Worm (Caenorhabditis elegans) whole organism, early embryonic: Measurements from ENCODE around the gene F46B3.9.

Experiments used
- B0310.2 ChIP-seq: sonication (generic microtip); optimal IDR thresholded peaks from 2 replicates; lab custom pipeline; 2016; ENCODE audit warnings: mild to moderate bottlenecking, missing genetic modification characterization, missing compliant biosample characterization
- ama-1 ChIP-seq: fragments of 150-350 bp; optimal IDR thresholded peaks from 2 replicates; lab custom pipeline; 2014
- ceh-13 ChIP-seq: fragments of 200-800 bp; sonication (Bioruptor generic); optimal IDR thresholded peaks from 2 replicates; lab custom pipeline; 2018; ENCODE audit warnings: mild to moderate bottlenecking, missing genetic modification characterization, missing compliant biosample characterization
- ceh-36 ChIP-seq: sonication (generic microtip); optimal IDR thresholded peaks from 2 replicates; lab custom pipeline; 2016; ENCODE audit warnings: missing genetic modification characterization, inconsistent platforms, missing compliant biosample characterization
- hmbx-1 ChIP-seq: sonication (generic microtip); optimal IDR thresholded peaks from 2 replicates; lab custom pipeline; 2016; ENCODE audit warnings: mild to moderate bottlenecking, missing genetic modification characterization, missing compliant biosample characterization
- hmg-4 ChIP-seq: fragments of 200-800 bp; sonication (Bioruptor generic); optimal IDR thresholded peaks from 2 replicates; lab custom pipeline; 2018; ENCODE audit warnings: mild to moderate bottlenecking, missing genetic modification characterization, missing compliant biosample characterization
- hnd-1 ChIP-seq: sonication (generic microtip); optimal IDR thresholded peaks from 2 replicates; lab custom pipeline; 2016; ENCODE audit warnings: missing genetic modification characterization, missing compliant biosample characterization
- pes-1 ChIP-seq: fragments of 200-800 bp; sonication (Bioruptor generic); IDR thresholded peaks from 2 replicates; pipeline ENCODE4 v1.3.6; 2022; ENCODE audit warnings: missing genetic modification reagents, missing genetic modification characterization, missing compliant biosample characterization
- scrt-1 ChIP-seq: fragments of 200-800 bp; sonication (Bioruptor generic); IDR thresholded peaks from 2 replicates; pipeline ENCODE4 v1.3.6; 2022; ENCODE audit warnings: missing genetic modification characterization, missing compliant biosample characterization
- sea-1 ChIP-seq: fragments of 200-800 bp; sonication (Bioruptor generic); conservative IDR thresholded peaks from 2 replicates; pipeline ENCODE4 v1.3.6; 2022; ENCODE audit warnings: missing genetic modification characterization, missing compliant biosample characterization
- tra-4 ChIP-seq: sonication (generic microtip); optimal IDR thresholded peaks from 2 replicates; lab custom pipeline; 2017; ENCODE audit warnings: missing genetic modification characterization, missing compliant biosample characterization

DNA sequence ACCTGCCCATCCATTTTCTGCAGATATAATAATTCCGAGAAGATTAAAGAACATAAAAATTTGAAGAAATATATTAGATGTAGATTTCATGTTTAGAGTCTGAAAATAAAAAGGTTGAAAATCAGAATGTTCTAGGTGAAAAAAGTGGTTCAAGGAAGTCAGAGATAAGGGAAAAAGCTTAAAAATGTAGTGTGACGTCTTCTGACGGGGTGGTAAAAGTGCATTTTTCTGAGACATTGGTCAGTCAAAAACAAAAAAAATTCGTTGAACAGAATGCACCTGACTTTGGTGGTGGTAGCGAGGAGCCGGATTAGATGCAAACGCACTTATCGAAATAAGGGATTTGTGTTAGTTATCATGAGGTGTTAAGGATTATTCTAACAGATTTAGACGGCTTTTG lies 19.3 kb downstream of the F46B3.9 start, which contains the start of gene F46B3.23:
- TF ChIP-seq ama-1: no peak
- no peak for TF ChIP-seq tra-4
- no peak for TF ChIP-seq scrt-1 (GFP tag; lab: Robert Waterston, UW)
- no peak for TF ChIP-seq ceh-13
- no peak for TF ChIP-seq sea-1 (GFP tag; lab: Robert Waterston, UW)
- no peak for TF ChIP-seq hmbx-1 (tag; lab: Kevin White, UChicago)
- TF ChIP-seq B0310.2 (tag; lab: Kevin White, UChicago): no peak
- no peak for TF ChIP-seq ceh-36 (tag; lab: Kevin White, UChicago)
- TF ChIP-seq pes-1 (GFP tag; lab: Robert Waterston, UW): no peak
- no peak for TF ChIP-seq hmg-4 (GFP tag; lab: Kevin White, UChicago)
- TF ChIP-seq hnd-1 (tag; lab: Kevin White, UChicago): no peak
